Worm (Caenorhabditis elegans) whole organism, L2 larva: ENCODE results near the gene Y17D7C.1.

Experiments used
- aly-2 ChIP-seq: fragments of 150-350 bp; optimal IDR thresholded peaks from 2 replicates; lab custom pipeline; 2014; ENCODE audit warnings: missing biosample characterization, missing genetic modification characterization
- elt-3 ChIP-seq: sonication (generic microtip); optimal IDR thresholded peaks from 2 replicates; lab custom pipeline; 2017; ENCODE audit warnings: missing biosample characterization, missing genetic modification characterization
- lin-13 ChIP-seq: fragments of 150-350 bp; optimal IDR thresholded peaks from 2 replicates; lab custom pipeline; 2014; ENCODE audit warnings: missing biosample characterization, missing genetic modification reagents, missing genetic modification characterization
- lsy-2 ChIP-seq, 2 experiments: fragments of 150-350 bp in 1 of 2; sonication (generic microtip) in 1 of 2; optimal IDR thresholded peaks; 2 replicates each; lab custom pipeline; 2014 to 2017; ENCODE audit warnings: missing biosample characterization in 2 of 2, missing genetic modification characterization in 2 of 2
- mdl-1 ChIP-seq, 2 experiments: fragments of 150-350 bp in 1 of 2; sonication (generic microtip) in 1 of 2; optimal IDR thresholded peaks; 2 replicates each; lab custom pipeline; 2017; ENCODE audit warnings: missing biosample characterization in 2 of 2, missing genetic modification characterization in 2 of 2
- nhr-10 ChIP-seq: sonication (generic microtip); optimal IDR thresholded peaks from 2 replicates; lab custom pipeline; 2017; ENCODE audit warnings: missing biosample characterization, missing genetic modification characterization
- nhr-11 ChIP-seq: fragments of 150-350 bp; optimal IDR thresholded peaks from 2 replicates; lab custom pipeline; 2014; ENCODE audit warnings: missing biosample characterization, missing genetic modification characterization
- nhr-25 ChIP-seq: fragments of 150-350 bp; sonication (generic microtip); optimal IDR thresholded peaks from 3 replicates; lab custom pipeline; 2014; ENCODE audit warnings: missing biosample characterization, missing genetic modification characterization
- nhr-6 ChIP-seq: fragments of 150-350 bp; optimal IDR thresholded peaks from 2 replicates; lab custom pipeline; 2014; ENCODE audit warnings: missing biosample characterization, missing genetic modification characterization
- peb-1 ChIP-seq: fragments of 150-350 bp; optimal IDR thresholded peaks from 2 replicates; lab custom pipeline; 2014; ENCODE audit warnings: missing biosample characterization, missing genetic modification characterization
- sma-3 ChIP-seq: sonication (generic microtip); optimal IDR thresholded peaks from 2 replicates; lab custom pipeline; 2016; ENCODE audit warnings: missing genetic modification reagents, missing genetic modification characterization, missing compliant biosample characterization
- unc-62 ChIP-seq: fragments of 150-350 bp; optimal IDR thresholded peaks from 2 replicates; lab custom pipeline; 2014; ENCODE audit warnings: missing biosample characterization, missing genetic modification reagents, missing genetic modification characterization

DNA sequence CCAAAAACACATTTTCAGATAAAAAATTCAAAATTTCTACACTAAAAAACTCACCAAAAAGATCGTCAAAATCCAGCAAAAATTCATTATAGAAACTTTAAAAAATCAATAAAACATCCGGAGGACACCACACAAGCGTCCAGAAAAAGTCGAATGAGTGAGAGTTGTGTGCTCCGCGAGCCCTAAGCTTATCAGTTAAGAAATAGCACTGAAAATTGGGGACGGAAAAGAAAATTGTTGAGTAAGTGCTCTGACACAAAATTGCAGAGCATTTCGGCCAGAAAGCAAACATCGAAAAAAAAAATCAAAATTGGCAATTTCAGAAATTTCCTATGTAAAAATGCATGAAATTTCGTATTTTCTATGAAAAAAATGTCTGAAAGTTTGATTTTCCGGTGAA is 31.3 kb downstream of the Y17D7C.1 start:
- TF ChIP-seq unc-62 (GFP tag; lab: Kevin White, UChicago) (no peak), nhr-11 (tag; lab: Kevin White, UChicago) (no peak), lin-13 (GFP tag; lab: Kevin White, UChicago) (no peak), aly-2 (no peak), peb-1 (tag; lab: Kevin White, UChicago) (no peak), nhr-6 (tag; lab: Kevin White, UChicago) (no peak), sma-3 (GFP tag; lab: Kevin White, UChicago) (no peak), elt-3 (tag; lab: Kevin White, UChicago) (no peak), lsy-2 (tag; optimal IDR thresholded peaks at IDR 0.05; lab: Kevin White, UChicago) (no peak), nhr-10 (tag; lab: Kevin White, UChicago) (no peak), nhr-25 (tag; lab: Kevin White, UChicago) (no peak), mdl-1 (tag; optimal IDR thresholded peaks at IDR 0.05; lab: Kevin White, UChicago) (no peak)
